5 worm cellular contexts compared by ENCODE assay signal in genomic region chrX:16604566-16604965, ce11.
A peak's percentile ranks its signal among the peaks of the same experiment; 100 is the strongest.
TF ChIP-seq lines count a peak whose summit lies in the region.

No protein-coding gene starts in this region.

TF ChIP-seq in whole organism, L1 larva, 84 proteins besides CTCF, POLR2A, EP300 and RAD21 (continues in another document):
- peak; percentile 14 to 16 for TF ChIP-seq lsy-2 (tag; optimal IDR thresholded peaks at IDR 0.05; lab: Kevin White, UChicago)
- no peak for TF ChIP-seq fkh-4 (tag; optimal IDR thresholded peaks at IDR 0.05; lab: Kevin White, UChicago; ENCODE audit: borderline replicate concordance)
- TF ChIP-seq zip-4 (GFP tag; optimal IDR thresholded peaks at IDR 0.05; lab: Kevin White, UChicago): peak; percentile 21
- TF ChIP-seq unc-30 (tag; optimal IDR thresholded peaks at IDR 0.05; lab: Kevin White, UChicago): no peak
- peak; percentile 68 for TF ChIP-seq nhr-47 (tag; optimal IDR thresholded peaks at IDR 0.05; lab: Kevin White, UChicago)
- TF ChIP-seq elt-2 (tag; optimal IDR thresholded peaks at IDR 0.05; lab: Kevin White, UChicago): peak; percentile 27
- TF ChIP-seq vab-15 (tag; optimal IDR thresholded peaks at IDR 0.05; lab: Kevin White, UChicago): no peak
- TF ChIP-seq swsn-7 (tag; optimal IDR thresholded peaks at IDR 0.05; lab: Kevin White, UChicago): peak; percentile 62
- TF ChIP-seq C04F5.9 (tag; optimal IDR thresholded peaks at IDR 0.05; lab: Kevin White, UChicago): peak; percentile 25
- peak; percentile 51 for TF ChIP-seq lir-3 (tag; optimal IDR thresholded peaks at IDR 0.05; lab: Kevin White, UChicago; ENCODE audit: poor library complexity)
- peak; percentile 75 for TF ChIP-seq snu-23 (GFP tag; optimal IDR thresholded peaks at IDR 0.05; lab: Kevin White, UChicago)
- TF ChIP-seq mep-1 (tag; optimal IDR thresholded peaks at IDR 0.05; lab: Kevin White, UChicago): peak; percentile 72
- TF ChIP-seq nhr-77 (tag; optimal IDR thresholded peaks at IDR 0.05; lab: Kevin White, UChicago): peak; percentile 19
- TF ChIP-seq C16A3.4 (tag; optimal IDR thresholded peaks at IDR 0.05; lab: Kevin White, UChicago): peak; percentile 46
- no peak; the same call in 1 of the 2 replicates for TF ChIP-seq ceh-88 (GFP tag; IDR thresholded peaks at IDR 0.05; lab: Robert Waterston, UW)
- TF ChIP-seq pqm-1 (tag; optimal IDR thresholded peaks at IDR 0.05; lab: Kevin White, UChicago): no peak
- TF ChIP-seq nhr-85 (tag; lab: Kevin White, UChicago): peak; percentile 56
- TF ChIP-seq nhr-90 (tag; optimal IDR thresholded peaks at IDR 0.05; lab: Kevin White, UChicago; ENCODE audit: poor library complexity): peak; percentile 56

TF ChIP-seq in whole organism, L3 larva, 47 proteins besides CTCF, POLR2A, EP300 and RAD21 (continues in another document):
- TF ChIP-seq sea-2 (GFP tag; optimal IDR thresholded peaks at IDR 0.05; lab: Kevin White, UChicago) (no peak), ceh-82 (tag; optimal IDR thresholded peaks at IDR 0.05; lab: Kevin White, UChicago) (peak; percentile 30), eor-1 (tag; optimal IDR thresholded peaks at IDR 0.05; lab: Kevin White, UChicago) (no peak), hmg-11 (tag; optimal IDR thresholded peaks at IDR 0.05; lab: Kevin White, UChicago) (no peak), ceh-9 (tag; optimal IDR thresholded peaks at IDR 0.05; lab: Kevin White, UChicago) (no peak), daf-12 (tag; optimal IDR thresholded peaks at IDR 0.05; lab: Kevin White, UChicago) (no peak), elt-3 (tag; optimal IDR thresholded peaks at IDR 0.05; lab: Kevin White, UChicago) (no peak), unc-62 (GFP tag; optimal IDR thresholded peaks at IDR 0.05; lab: Kevin White, UChicago) (no peak), nhr-12 (tag; optimal IDR thresholded peaks at IDR 0.05; lab: Kevin White, UChicago) (no peak), nfya-1 (tag; optimal IDR thresholded peaks at IDR 0.05; lab: Kevin White, UChicago; ENCODE audit: insufficient read depth) (peak; percentile 31), lsy-12 (tag; optimal IDR thresholded peaks at IDR 0.05; lab: Kevin White, UChicago) (no peak), egl-5 (tag; optimal IDR thresholded peaks at IDR 0.05; lab: Kevin White, UChicago) (no peak), fkh-2 (tag; optimal IDR thresholded peaks at IDR 0.05; lab: Kevin White, UChicago) (no peak), ztf-4 (tag; optimal IDR thresholded peaks at IDR 0.05; lab: Kevin White, UChicago) (peak; percentile 7), mdl-1 (tag; optimal IDR thresholded peaks at IDR 0.05; lab: Kevin White, UChicago) (no peak), nhr-77 (tag; optimal IDR thresholded peaks at IDR 0.05; lab: Kevin White, UChicago) (no peak), skn-1 (tag; optimal IDR thresholded peaks at IDR 0.05; lab: Kevin White, UChicago) (no peak), R02D3.7 (tag; optimal IDR thresholded peaks at IDR 0.05; lab: Kevin White, UChicago) (peak; percentile 11), pqm-1 (tag; optimal IDR thresholded peaks at IDR 0.05; lab: Kevin White, UChicago) (peak; percentile 20), mml-1 (tag; optimal IDR thresholded peaks at IDR 0.05; lab: Kevin White, UChicago) (no peak)

TF ChIP-seq in whole organism, early embryonic, 17 proteins besides CTCF, POLR2A, EP300 and RAD21:
- TF ChIP-seq hmbx-1 (tag; optimal IDR thresholded peaks at IDR 0.05; lab: Kevin White, UChicago) (peak; percentile 6), F13C5.2 (tag; optimal IDR thresholded peaks at IDR 0.05; lab: Kevin White, UChicago) (peak; percentile 86), flt-1 (GFP tag; IDR thresholded peaks at IDR 0.05; lab: Robert Waterston, UW) (peak; percentile 74), ets-7 (tag; optimal IDR thresholded peaks at IDR 0.05; lab: Kevin White, UChicago) (no peak), tra-4 (tag; optimal IDR thresholded peaks at IDR 0.05; lab: Kevin White, UChicago) (no peak), aly-1 (tag; optimal IDR thresholded peaks at IDR 0.05; lab: Kevin White, UChicago) (no peak), B0310.2 (tag; optimal IDR thresholded peaks at IDR 0.05; lab: Kevin White, UChicago) (peak; percentile 77), ceh-13 (GFP tag; optimal IDR thresholded peaks at IDR 0.05; lab: Kevin White, UChicago) (peak; percentile 45), tbx-11 (GFP tag; IDR thresholded peaks at IDR 0.05; lab: Robert Waterston, UW) (peak; percentile 77), scrt-1 (GFP tag; IDR thresholded peaks at IDR 0.05; lab: Robert Waterston, UW) (peak; percentile 70; the same call in 1 of the 2 replicates), ceh-36 (tag; optimal IDR thresholded peaks at IDR 0.05; lab: Kevin White, UChicago) (peak; percentile 78), hmg-4 (GFP tag; optimal IDR thresholded peaks at IDR 0.05; lab: Kevin White, UChicago) (peak; percentile 65), ama-1 (optimal IDR thresholded peaks at IDR 0.05; lab: Kevin White, UChicago) (no peak), sea-1 (GFP tag; conservative IDR thresholded peaks at IDR 0.05; lab: Robert Waterston, UW) (peak; percentile 62; the same call in 1 of the 2 replicates), pes-1 (GFP tag; IDR thresholded peaks at IDR 0.05; lab: Robert Waterston, UW) (peak; percentile 83), tbx-37 (GFP tag; conservative IDR thresholded peaks at IDR 0.05; lab: Robert Waterston, UW) (peak; percentile 83), hnd-1 (tag; optimal IDR thresholded peaks at IDR 0.05; lab: Kevin White, UChicago) (peak; percentile 48)

TF ChIP-seq in whole organism, midembryonic, 9 proteins besides CTCF, POLR2A, EP300 and RAD21:
- peak; percentile 59 for TF ChIP-seq ref-1 (GFP tag; conservative IDR thresholded peaks at IDR 0.05; lab: Robert Waterston, UW)
- peak; percentile 89 for TF ChIP-seq ztf-23 (GFP tag; IDR thresholded peaks at IDR 0.05; lab: Robert Waterston, UW)
- peak; percentile 51; the same call in 1 of the 2 replicates for TF ChIP-seq T22C8.4 (GFP tag; IDR thresholded peaks at IDR 0.05; lab: Robert Waterston, UW)
- TF ChIP-seq med-1 (GFP tag; optimal IDR thresholded peaks at IDR 0.05; lab: Kevin White, UChicago; ENCODE audit: insufficient read depth): peak; percentile 50
- TF ChIP-seq ztf-29 (GFP tag; IDR thresholded peaks at IDR 0.05; lab: Robert Waterston, UW): peak; percentile 77
- peak; percentile 39 for TF ChIP-seq cog-1 (tag; optimal IDR thresholded peaks at IDR 0.05; lab: Kevin White, UChicago)
- peak; percentile 77 for TF ChIP-seq tab-1 (GFP tag; IDR thresholded peaks at IDR 0.05; lab: Robert Waterston, UW)
- peak; percentile 78; the same call in 1 of the 2 replicates for TF ChIP-seq klf-2 (GFP tag; conservative IDR thresholded peaks at IDR 0.05; lab: Robert Waterston, UW)
- TF ChIP-seq flt-1 (GFP tag; IDR thresholded peaks at IDR 0.05; lab: Robert Waterston, UW): peak; percentile 84

TF ChIP-seq in whole organism, young adult, 124 proteins besides CTCF, POLR2A, EP300 and RAD21 (continues in another document):
- TF ChIP-seq hsf-1 (GFP tag; IDR thresholded peaks at IDR 0.05; lab: Robert Waterston, UW) (no peak; the same call in 1 of the 2 replicates), ama-1 (optimal IDR thresholded peaks at IDR 0.05; lab: Kevin White, UChicago) (no peak), ama-1 (GFP tag; optimal IDR thresholded peaks at IDR 0.05; lab: Kevin White, UChicago) (peak; percentile 72 to 79), nhr-90 (tag; optimal IDR thresholded peaks at IDR 0.05; lab: Kevin White, UChicago) (peak; percentile 86), snpc-4 (GFP tag; optimal IDR thresholded peaks at IDR 0.05; lab: Kevin White, UChicago) (peak; percentile 55), snpc-4 (tag; optimal IDR thresholded peaks at IDR 0.05; lab: Kevin White, UChicago) (peak in 3 of 4 experiments; percentile 66 to 85 (median 66)), cebp-2 (GFP tag; IDR thresholded peaks at IDR 0.05; lab: Robert Waterston, UW) (0 out of 2 replicates have a peak, but pooled peaks have one; percentile 23), K12H6.12 (tag; optimal IDR thresholded peaks at IDR 0.05; lab: Kevin White, UChicago) (no peak), aptf-3 (GFP tag; IDR thresholded peaks at IDR 0.05; lab: Robert Waterston, UW) (no peak), attf-6 (GFP tag; IDR thresholded peaks at IDR 0.05; lab: Robert Waterston, UW) (no peak), lin-26 (GFP tag; IDR thresholded peaks at IDR 0.05; lab: Robert Waterston, UW) (peak; percentile 89), madf-6 (GFP tag; IDR thresholded peaks at IDR 0.05; lab: Robert Waterston, UW) (0 out of 2 replicates have a peak, but pooled peaks have one; percentile 44), T07F8.4 (tag; optimal IDR thresholded peaks at IDR 0.05; lab: Kevin White, UChicago) (peak; percentile 67), tbp1 (GFP tag; optimal IDR thresholded peaks at IDR 0.05; lab: Kevin White, UChicago) (peak; percentile 97), B0261.1 (tag; optimal IDR thresholded peaks at IDR 0.05; lab: Kevin White, UChicago) (peak; percentile 95), sea-2 (GFP tag; IDR thresholded peaks at IDR 0.05; lab: Robert Waterston, UW) (no peak), nhr-27 (tag; optimal IDR thresholded peaks at IDR 0.05; lab: Kevin White, UChicago) (no peak), ztf-26 (tag; optimal IDR thresholded peaks at IDR 0.05; lab: Kevin White, UChicago) (no peak), zfh-2 (GFP tag; conservative IDR thresholded peaks at IDR 0.05; lab: Robert Waterston, UW) (no peak), snpc-1.3 (tag; optimal IDR thresholded peaks at IDR 0.05; lab: Kevin White, UChicago; ENCODE audit: insufficient read depth) (peak; percentile 79), nhr-80 (tag; optimal IDR thresholded peaks at IDR 0.05; lab: Kevin White, UChicago) (peak; percentile 27), F23B12.7 (tag; optimal IDR thresholded peaks at IDR 0.05; lab: Kevin White, UChicago; ENCODE audit: insufficient read depth) (peak; percentile 44), ZK185.1 (tag; optimal IDR thresholded peaks at IDR 0.05; lab: Kevin White, UChicago; ENCODE audit: poor library complexity, severe bottlenecking) (peak; percentile 69), ztf-18 (tag; optimal IDR thresholded peaks at IDR 0.05; lab: Kevin White, UChicago) (peak; percentile 67), nfya-1 (tag; optimal IDR thresholded peaks at IDR 0.05; lab: Kevin White, UChicago; ENCODE audit: borderline replicate concordance, insufficient read depth) (no peak), zim-3 (tag; optimal IDR thresholded peaks at IDR 0.05; lab: Kevin White, UChicago) (no peak), ceh-100 (GFP tag; IDR thresholded peaks at IDR 0.05; lab: Robert Waterston, UW) (0 out of 2 replicates have a peak, but pooled peaks have one; percentile 30), ekl-4 (GFP tag; IDR thresholded peaks at IDR 0.05; lab: Robert Waterston, UW) (peak; percentile 53; the same call in 1 of the 2 replicates), die-1 (tag; optimal IDR thresholded peaks at IDR 0.05; lab: Kevin White, UChicago) (peak; percentile 92), F49E8.2 (tag; optimal IDR thresholded peaks at IDR 0.05; lab: Kevin White, UChicago; ENCODE audit: insufficient read depth) (peak; percentile 28), let-607 (tag; optimal IDR thresholded peaks at IDR 0.05; lab: Kevin White, UChicago) (peak; percentile 42 to 48), efl-1 (GFP tag; optimal IDR thresholded peaks at IDR 0.05; lab: Kevin White, UChicago) (no peak), pha-4 (tag; optimal IDR thresholded peaks at IDR 0.05; lab: Kevin White, UChicago) (no peak)

Comparison
In these comparisons a context has a peak if more than half of its experiments do, and no peak if none do; other contexts are left out.
1. Of the 8 proteins assayed by ChIP-seq in both whole organism, young adult and whole organism, L1 larva: peak only in whole organism, young adult: ama-1, snpc-4 and unc-130; only in whole organism, L1 larva: none; in both: nhr-90; in neither: 1; mixed calls (peak in some experiments, not most) for 3.